Worm (Caenorhabditis elegans) whole organism, young adult: ENCODE results near the gene col-90.

Experiments
- B0261.1 ChIP-seq: sonication (generic microtip); optimal IDR thresholded peaks from 2 replicates; lab custom pipeline; 2016; ENCODE audit warnings: mild to moderate bottlenecking, missing genetic modification characterization, moderate library complexity, missing compliant biosample characterization
- C06A6.2 ChIP-seq: fragments of 200-800 bp; sonication (Bioruptor generic); conservative IDR thresholded peaks from 2 replicates; pipeline ENCODE4 v1.3.6; 2022; ENCODE audit warnings: missing genetic modification characterization, missing compliant biosample characterization
- D2030.7 ChIP-seq: fragments of 200-800 bp; sonication (Bioruptor generic); IDR thresholded peaks from 2 replicates; pipeline ENCODE4 v1.3.6; 2022; ENCODE audit warnings: missing genetic modification reagents, missing genetic modification characterization, missing compliant biosample characterization
- F23B12.7 ChIP-seq: sonication (generic microtip); optimal IDR thresholded peaks from 2 replicates; lab custom pipeline; 2017; ENCODE audit warnings: missing genetic modification characterization, mild to moderate bottlenecking, missing compliant biosample characterization, antibody characterized with exemption, moderate library complexity; ENCODE audit not compliant: insufficient read depth
- F33H1.4 ChIP-seq: fragments of 200-800 bp; sonication (Bioruptor generic); IDR thresholded peaks from 2 replicates; pipeline ENCODE4 v1.3.6; 2022; ENCODE audit warnings: missing genetic modification reagents, missing genetic modification characterization, missing compliant biosample characterization
- K11D2.4 ChIP-seq: fragments of 200-800 bp; sonication (Bioruptor generic); IDR thresholded peaks from 2 replicates; pipeline ENCODE4 v1.3.6; 2022; ENCODE audit warnings: missing genetic modification reagents, missing genetic modification characterization, missing compliant biosample characterization
- K12H6.12 ChIP-seq: fragments of 200-800 bp; sonication (Bioruptor generic); optimal IDR thresholded peaks from 2 replicates; lab custom pipeline; 2018; ENCODE audit warnings: mild to moderate bottlenecking, missing genetic modification characterization, missing compliant biosample characterization
- T26A5.8 ChIP-seq: sonication (generic microtip); optimal IDR thresholded peaks from 2 replicates; lab custom pipeline; 2016; ENCODE audit warnings: missing genetic modification characterization, missing compliant biosample characterization
- Y95B8A.8 ChIP-seq: fragments of 200-800 bp; sonication (Bioruptor generic); IDR thresholded peaks from 2 replicates; pipeline ENCODE4 v1.3.6; 2022; ENCODE audit warnings: missing genetic modification reagents, missing genetic modification characterization, missing compliant biosample characterization
- akir-1 ChIP-seq: fragments of 200-800 bp; sonication (Bioruptor generic); optimal IDR thresholded peaks from 2 replicates; lab custom pipeline; 2018; ENCODE audit warnings: mild to moderate bottlenecking, missing genetic modification characterization, moderate library complexity, missing compliant biosample characterization
- ama-1 ChIP-seq, 3 experiments: fragments of 150-350 bp in 1 of 3; sonication (generic microtip) in 2 of 3; optimal IDR thresholded peaks; 2 replicates each; lab custom pipeline; 2014 to 2018; ENCODE audit warnings: missing biosample characterization in 2 of 3, missing genetic modification characterization in 2 of 3, missing genetic modification reagents in 2 of 3
- atf-7 ChIP-seq: sonication (generic microtip); optimal IDR thresholded peaks from 2 replicates; lab custom pipeline; 2017; ENCODE audit warnings: mild to moderate bottlenecking, missing genetic modification characterization, missing compliant biosample characterization
- attf-3 ChIP-seq: fragments of 200-800 bp; sonication (Bioruptor generic); conservative IDR thresholded peaks from 2 replicates; pipeline ENCODE4 v1.3.6; 2022; ENCODE audit warnings: missing genetic modification reagents, missing genetic modification characterization, missing compliant biosample characterization
- attf-5 ChIP-seq: fragments of 200-800 bp; sonication (Bioruptor generic); optimal IDR thresholded peaks from 2 replicates; lab custom pipeline; 2018; ENCODE audit warnings: mild to moderate bottlenecking, missing genetic modification characterization, missing compliant biosample characterization
- cebp-1 ChIP-seq, 2 experiments: fragments of 200-800 bp in 1 of 2; sonication (Bioruptor generic) in 1 of 2; sonication (generic microtip) in 1 of 2; IDR thresholded peaks in 1 of 2; optimal IDR thresholded peaks in 1 of 2; 2 replicates each; pipeline versions ENCODE4 v1.3.6 to Lab custom; 2017 to 2022; ENCODE audit warnings: missing compliant biosample characterization in 2 of 2, missing genetic modification characterization in 2 of 2, mild to moderate bottlenecking in 1 of 2, missing genetic modification reagents in 1 of 2, moderate library complexity in 1 of 2
- ceh-100 ChIP-seq: fragments of 200-800 bp; sonication (Bioruptor generic); IDR thresholded peaks from 2 replicates; pipeline ENCODE4 v1.3.6; 2022; ENCODE audit warnings: missing genetic modification reagents, missing genetic modification characterization, missing compliant biosample characterization
- ceh-27 ChIP-seq: fragments of 200-800 bp; sonication (Bioruptor generic); optimal IDR thresholded peaks from 2 replicates; lab custom pipeline; 2018; ENCODE audit warnings: mild to moderate bottlenecking, missing genetic modification characterization, moderate library complexity, missing compliant biosample characterization
- ceh-40 ChIP-seq: fragments of 200-800 bp; sonication (Bioruptor generic); IDR thresholded peaks from 2 replicates; pipeline ENCODE4 v1.3.6; 2022; ENCODE audit warnings: missing genetic modification characterization, missing compliant biosample characterization
- die-1 ChIP-seq: sonication (generic microtip); optimal IDR thresholded peaks from 2 replicates; lab custom pipeline; 2016; ENCODE audit warnings: missing genotype, mild to moderate bottlenecking, missing genetic modification characterization, missing compliant biosample characterization
- dox-1 ChIP-seq: fragments of 200-800 bp; sonication (Bioruptor generic); IDR thresholded peaks from 2 replicates; pipeline ENCODE4 v1.3.6; 2022; ENCODE audit warnings: missing genetic modification reagents, missing genetic modification characterization, missing compliant biosample characterization
- efl-1 ChIP-seq: fragments of 150-350 bp; optimal IDR thresholded peaks from 2 replicates; lab custom pipeline; 2014; ENCODE audit warnings: missing biosample characterization, missing genetic modification reagents, missing genetic modification characterization
- egl-18 ChIP-seq: fragments of 200-800 bp; sonication (Bioruptor generic); IDR thresholded peaks from 2 replicates; pipeline ENCODE4 v1.3.6; 2022; ENCODE audit warnings: missing genetic modification reagents, missing genetic modification characterization, missing compliant biosample characterization
- egl-44 ChIP-seq: fragments of 200-800 bp; sonication (Bioruptor generic); IDR thresholded peaks from 2 replicates; pipeline ENCODE4 v1.3.6; 2022; ENCODE audit warnings: missing genetic modification reagents, missing genetic modification characterization, missing compliant biosample characterization
- ekl-4 ChIP-seq: fragments of 200-800 bp; sonication (Bioruptor generic); IDR thresholded peaks from 2 replicates; pipeline ENCODE4 v1.3.6; 2022; ENCODE audit warnings: missing genetic modification reagents, missing genetic modification characterization, missing compliant biosample characterization
- ets-4 ChIP-seq: fragments of 200-800 bp; sonication (Bioruptor generic); optimal IDR thresholded peaks from 2 replicates; lab custom pipeline; 2018; ENCODE audit warnings: mild to moderate bottlenecking, missing genetic modification characterization, missing compliant biosample characterization
- gei-17 ChIP-seq: fragments of 200-800 bp; sonication (Bioruptor generic); optimal IDR thresholded peaks from 2 replicates; lab custom pipeline; 2018; ENCODE audit warnings: mild to moderate bottlenecking, missing genetic modification characterization, missing compliant biosample characterization
- hlh-12 ChIP-seq: sonication (generic microtip); optimal IDR thresholded peaks from 2 replicates; lab custom pipeline; 2016; ENCODE audit warnings: missing genetic modification characterization, missing compliant biosample characterization
- hmg-1.2 ChIP-seq: fragments of 200-800 bp; sonication (Bioruptor generic); IDR thresholded peaks from 2 replicates; pipeline ENCODE4 v1.3.6; 2022; ENCODE audit warnings: missing genetic modification reagents, missing genetic modification characterization, missing compliant biosample characterization
- lin-35 ChIP-seq, 3 experiments: fragments of 150-350 bp in 2 of 3; sonication (generic microtip) in 1 of 3; optimal IDR thresholded peaks; 2 replicates each; lab custom pipeline; 2014 to 2018; ENCODE audit warnings: missing biosample characterization in 3 of 3, missing genetic modification characterization in 3 of 3, missing genetic modification reagents in 3 of 3
- lin-40 ChIP-seq: sonication (generic microtip); optimal IDR thresholded peaks from 2 replicates; lab custom pipeline; 2016; ENCODE audit warnings: missing genetic modification characterization, mild to moderate bottlenecking, missing compliant biosample characterization, missing genotype, missing genetic modification reagents
- lin-54 ChIP-seq: fragments of 200-800 bp; sonication (Bioruptor generic); optimal IDR thresholded peaks from 2 replicates; lab custom pipeline; 2018; ENCODE audit warnings: mild to moderate bottlenecking, missing genetic modification characterization, missing compliant biosample characterization
- lir-1 ChIP-seq: fragments of 200-800 bp; sonication (Bioruptor generic); conservative IDR thresholded peaks from 2 replicates; pipeline ENCODE4 v1.3.6; 2022; ENCODE audit warnings: missing genetic modification reagents, missing genetic modification characterization, missing compliant biosample characterization
- lsl-1 ChIP-seq: fragments of 200-800 bp; sonication (Bioruptor generic); optimal IDR thresholded peaks from 2 replicates; lab custom pipeline; 2018; ENCODE audit warnings: mild to moderate bottlenecking, missing genetic modification characterization, moderate library complexity, missing compliant biosample characterization
- madf-3 ChIP-seq: fragments of 200-800 bp; sonication (Bioruptor generic); IDR thresholded peaks from 2 replicates; pipeline ENCODE4 v1.3.6; 2022; ENCODE audit warnings: missing genetic modification reagents, missing genetic modification characterization, missing compliant biosample characterization
- mcd-1 ChIP-seq: fragments of 200-800 bp; sonication (Bioruptor generic); IDR thresholded peaks from 2 replicates; pipeline ENCODE4 v1.3.6; 2022; ENCODE audit warnings: missing genetic modification reagents, missing genetic modification characterization, missing compliant biosample characterization
- nfya-2 ChIP-seq: fragments of 200-800 bp; sonication (Bioruptor generic); IDR thresholded peaks from 2 replicates; pipeline ENCODE4 v1.3.6; 2022; ENCODE audit warnings: missing genetic modification reagents, missing genetic modification characterization, missing compliant biosample characterization
- nfyb-1 ChIP-seq: fragments of 200-800 bp; sonication (Bioruptor generic); IDR thresholded peaks from 2 replicates; pipeline ENCODE4 v1.3.6; 2022; ENCODE audit warnings: missing genetic modification reagents, missing genetic modification characterization, missing compliant biosample characterization
- pbrm-1 ChIP-seq: fragments of 200-800 bp; sonication (Bioruptor generic); IDR thresholded peaks from 2 replicates; pipeline ENCODE4 v1.3.6; 2022; ENCODE audit warnings: missing genetic modification reagents, missing genetic modification characterization, missing compliant biosample characterization
- rcor-1 ChIP-seq: fragments of 200-800 bp; sonication (Bioruptor generic); IDR thresholded peaks from 2 replicates; pipeline ENCODE4 v1.3.6; 2022; ENCODE audit warnings: missing genetic modification reagents, missing genetic modification characterization, missing compliant biosample characterization
- snpc-1.1 ChIP-seq: sonication (generic microtip); optimal IDR thresholded peaks from 2 replicates; lab custom pipeline; 2017; ENCODE audit warnings: missing genetic modification characterization, mild to moderate bottlenecking, missing compliant biosample characterization, antibody characterized with exemption, moderate library complexity, missing genotype, missing genetic modification reagents; ENCODE audit not compliant: insufficient read depth
- snpc-1.3 ChIP-seq: sonication (generic microtip); optimal IDR thresholded peaks from 2 replicates; lab custom pipeline; 2017; ENCODE audit warnings: missing genetic modification characterization, mild to moderate bottlenecking, missing compliant biosample characterization, antibody characterized with exemption, moderate library complexity, missing genotype, missing genetic modification reagents; ENCODE audit not compliant: insufficient read depth
- tbp1 ChIP-seq: fragments of 200-800 bp; sonication (Bioruptor generic); optimal IDR thresholded peaks from 2 replicates; lab custom pipeline; 2018; ENCODE audit warnings: mild to moderate bottlenecking, missing genetic modification characterization, missing compliant biosample characterization
- xnd-1 ChIP-seq: sonication (generic microtip); optimal IDR thresholded peaks from 2 replicates; lab custom pipeline; 2016; ENCODE audit warnings: missing genotype, missing genetic modification reagents, missing genetic modification characterization, missing compliant biosample characterization
- ztf-18 ChIP-seq: sonication (generic microtip); optimal IDR thresholded peaks from 2 replicates; lab custom pipeline; 2016; ENCODE audit warnings: missing genotype, mild to moderate bottlenecking, missing genetic modification characterization, missing compliant biosample characterization
- ztf-26 ChIP-seq: sonication (generic microtip); optimal IDR thresholded peaks from 2 replicates; lab custom pipeline; 2017; ENCODE audit warnings: missing genetic modification characterization, missing compliant biosample characterization
- ztf-3 ChIP-seq: fragments of 200-800 bp; sonication (Bioruptor generic); optimal IDR thresholded peaks from 2 replicates; lab custom pipeline; 2018; ENCODE audit warnings: mild to moderate bottlenecking, missing genetic modification characterization, missing compliant biosample characterization

col-90 gene

DNA sequence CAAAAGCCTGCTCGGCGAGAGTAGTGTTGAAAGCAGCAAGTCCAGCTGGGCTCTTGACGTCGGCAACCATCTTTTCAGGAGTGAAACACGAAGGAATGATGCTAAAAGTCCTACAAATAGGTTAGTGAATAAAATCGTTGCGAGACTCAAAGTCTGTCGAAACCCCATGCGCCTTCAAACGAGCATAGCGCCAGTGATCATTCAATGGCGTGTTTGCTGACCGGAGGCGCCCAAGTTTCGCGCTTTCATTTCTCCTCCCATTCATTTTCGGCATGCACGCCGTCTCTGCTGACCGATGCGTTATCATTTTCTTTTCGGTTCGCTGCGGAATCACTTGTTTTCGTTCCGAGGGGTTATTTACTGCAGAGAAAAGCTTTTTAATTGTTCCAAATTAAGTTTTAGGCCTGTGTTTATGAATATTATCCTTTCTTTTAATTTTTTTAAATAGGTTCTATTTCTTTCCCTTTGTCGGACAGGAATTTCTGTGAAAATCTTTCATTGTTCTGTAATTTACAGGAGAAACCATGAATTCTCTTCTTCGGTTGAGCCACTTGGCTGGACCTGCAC lies 24.6 kb downstream of the col-90 start, which contains the start of the genes eef-1B.1 and aco-2 (continued):
- peak; percentile 89 for TF ChIP-seq F33H1.4
- peak; percentile 33 for TF ChIP-seq ama-1 (optimal IDR thresholded peaks at IDR 0.05; lab: Kevin White, UChicago)
- TF ChIP-seq ama-1 (GFP tag; optimal IDR thresholded peaks at IDR 0.05; lab: Kevin White, UChicago) = no peak
- TF ChIP-seq rcor-1 = peak; percentile 67
- TF ChIP-seq ceh-100 = peak; percentile 68
- TF ChIP-seq egl-18 (GFP tag; lab: Robert Waterston, UW) = no peak
- peak; percentile 98 for TF ChIP-seq ztf-18 (tag; lab: Kevin White, UChicago)
- peak in 2 of 3 experiments; percentile 3 to 89 for TF ChIP-seq lin-35 (GFP tag; optimal IDR thresholded peaks at IDR 0.05; lab: Kevin White, UChicago)
- TF ChIP-seq cebp-1 (GFP tag; IDR thresholded peaks at IDR 0.05; lab: Robert Waterston, UW) = peak; percentile 53; the same call in 1 of the 2 replicates
- TF ChIP-seq cebp-1 (tag; optimal IDR thresholded peaks at IDR 0.05; lab: Kevin White, UChicago) = peak; percentile 87
- TF ChIP-seq snpc-1.3 = peak; percentile 11
- TF ChIP-seq D2030.7 (GFP tag; lab: Robert Waterston, UW) = peak; percentile 56
- TF ChIP-seq ceh-27 = peak; percentile 77
- peak; percentile 74 for TF ChIP-seq ztf-26 (tag; lab: Kevin White, UChicago)
- no peak for TF ChIP-seq akir-1 (GFP tag; lab: Kevin White, UChicago)
- peak; percentile 63 for TF ChIP-seq ets-4
- no peak for TF ChIP-seq snpc-1.1 (tag; lab: Kevin White, UChicago)
- peak; percentile 64; the same call in 1 of the 2 replicates for TF ChIP-seq Y95B8A.8 (GFP tag; lab: Robert Waterston, UW)
- peak; percentile 88 for TF ChIP-seq attf-5 (GFP tag; lab: Kevin White, UChicago)
- TF ChIP-seq efl-1 (GFP tag; lab: Kevin White, UChicago) = peak; percentile 53
- TF ChIP-seq atf-7 (tag; lab: Kevin White, UChicago) = peak; percentile 36
- TF ChIP-seq K11D2.4 = peak; percentile 84
- TF ChIP-seq hmg-1.2 (GFP tag; lab: Robert Waterston, UW) = peak; percentile 55
- TF ChIP-seq die-1 (tag; lab: Kevin White, UChicago) = no peak
- TF ChIP-seq nfya-2 = no peak
- peak; percentile 52 for TF ChIP-seq K12H6.12 (tag; lab: Kevin White, UChicago)
- peak; percentile 88 for TF ChIP-seq mcd-1 (GFP tag; lab: Robert Waterston, UW)
- peak; percentile 57 for TF ChIP-seq F23B12.7 (tag; lab: Kevin White, UChicago)
- TF ChIP-seq T26A5.8 (tag; lab: Kevin White, UChicago) = no peak
- TF ChIP-seq lsl-1 (GFP tag; lab: Kevin White, UChicago) = peak; percentile 72
- TF ChIP-seq ceh-40 (GFP tag; lab: Robert Waterston, UW) = no peak
- TF ChIP-seq ekl-4 (GFP tag; lab: Robert Waterston, UW) = peak; percentile 87
- TF ChIP-seq dox-1 (GFP tag; lab: Robert Waterston, UW) = peak; percentile 88
- TF ChIP-seq B0261.1 (tag; lab: Kevin White, UChicago) = no peak
- peak; percentile 87 for TF ChIP-seq egl-44 (GFP tag; lab: Robert Waterston, UW)
- peak; percentile 84 for TF ChIP-seq lin-40 (tag; lab: Kevin White, UChicago)
- TF ChIP-seq C06A6.2 (GFP tag; lab: Robert Waterston, UW) = peak; percentile 64; the same call in 1 of the 2 replicates
- TF ChIP-seq tbp1 = peak; percentile 70
- TF ChIP-seq xnd-1 = peak; percentile 40
- peak; percentile 92 for TF ChIP-seq madf-3 (GFP tag; lab: Robert Waterston, UW)
- no peak for TF ChIP-seq hlh-12 (tag; lab: Kevin White, UChicago)
- TF ChIP-seq lir-1 = peak; percentile 42; the same call in 1 of the 2 replicates
- TF ChIP-seq pbrm-1 = peak; percentile 81
- TF ChIP-seq attf-3 = peak; percentile 72
- TF ChIP-seq nfyb-1 (GFP tag; lab: Robert Waterston, UW) = peak; percentile 85
- TF ChIP-seq ztf-3 (GFP tag; lab: Kevin White, UChicago) = no peak
- peak; percentile 54 for TF ChIP-seq gei-17 (GFP tag; lab: Kevin White, UChicago)
- TF ChIP-seq lin-54 (GFP tag; lab: Kevin White, UChicago) = peak; percentile 86
